Worm (Caenorhabditis elegans): ENCODE results near the gene K08D8.11.

- TF ChIP-seq fos-1 (tag; optimal IDR thresholded peaks at IDR 0.05): no peak
- TF ChIP-seq lir-3 (tag; optimal IDR thresholded peaks at IDR 0.05; ENCODE audit: poor library complexity): no peak
- no peak for TF ChIP-seq sox-4 (tag; optimal IDR thresholded peaks at IDR 0.05)
- no peak for TF ChIP-seq mep-1 (tag; optimal IDR thresholded peaks at IDR 0.05)
- no peak for TF ChIP-seq snpc-4 (tag; optimal IDR thresholded peaks at IDR 0.05)
- TF ChIP-seq ceh-88 (GFP tag; IDR thresholded peaks at IDR 0.05): no peak
- no peak for TF ChIP-seq ztf-11 (tag; optimal IDR thresholded peaks at IDR 0.05)
- no peak for TF ChIP-seq hlh-4 (tag; optimal IDR thresholded peaks at IDR 0.05)
- no peak for TF ChIP-seq nhr-90 (tag; optimal IDR thresholded peaks at IDR 0.05; ENCODE audit: poor library complexity)
- no peak for TF ChIP-seq ztf-4 (tag; optimal IDR thresholded peaks at IDR 0.05)
- TF ChIP-seq isw-1 (GFP tag; IDR thresholded peaks at IDR 0.05): no peak
- no peak for TF ChIP-seq snu-23 (GFP tag; optimal IDR thresholded peaks at IDR 0.05)
- TF ChIP-seq pqm-1 (tag; optimal IDR thresholded peaks at IDR 0.05): no peak
Observed at ce11 chrIV:12869383-12869782, 25.7 kb upstream of the K08D8.11 start.

All from whole organism, L1 larva.